Worm (Caenorhabditis elegans) whole organism, mixed stage, embryonic: ENCODE data around the gene F41G3.19.
"Not testable (repeated sequence)": the region's sequence is repeated elsewhere in the genome, so short reads cannot be mapped to it uniquely, and the experiment has no call there.

Source experiments
- ceh-43 ChIP-seq: fragments of 200-800 bp; sonication (Bioruptor generic); optimal IDR thresholded peaks from 2 replicates; lab custom pipeline; 2018; ENCODE audit warnings: mild to moderate bottlenecking, missing genetic modification characterization, moderate library complexity, missing compliant biosample characterization
- ces-1 ChIP-seq: fragments of 150-350 bp; optimal IDR thresholded peaks from 2 replicates; lab custom pipeline; 2014; ENCODE audit warnings: missing biosample characterization, missing genetic modification reagents, missing genetic modification characterization
- elt-3 ChIP-seq: fragments of 150-350 bp; optimal IDR thresholded peaks from 2 replicates; lab custom pipeline; 2014; ENCODE audit warnings: missing biosample characterization, missing genetic modification characterization
- flh-1 ChIP-seq: fragments of 200-800 bp; sonication (Bioruptor generic); optimal IDR thresholded peaks from 2 replicates; lab custom pipeline; 2018; ENCODE audit warnings: mild to moderate bottlenecking, missing genetic modification characterization, moderate library complexity, missing compliant biosample characterization
- lin-13 ChIP-seq: fragments of 150-350 bp; optimal IDR thresholded peaks from 2 replicates; lab custom pipeline; 2014; ENCODE audit warnings: missing biosample characterization, missing genetic modification characterization
- lsy-2 ChIP-seq: fragments of 150-350 bp; optimal IDR thresholded peaks from 2 replicates; lab custom pipeline; 2014; ENCODE audit warnings: missing biosample characterization, missing genetic modification characterization
- snpc-4 ChIP-seq: fragments of 150-350 bp; optimal IDR thresholded peaks from 2 replicates; lab custom pipeline; 2014; ENCODE audit warnings: missing biosample characterization, missing genetic modification characterization
- tbx-8 ChIP-seq: fragments of 200-800 bp; sonication (Bioruptor generic); optimal IDR thresholded peaks from 2 replicates; lab custom pipeline; 2018; ENCODE audit warnings: mild to moderate bottlenecking, missing genetic modification characterization, moderate library complexity, missing compliant biosample characterization
- unc-120 ChIP-seq: sonication (generic microtip); optimal IDR thresholded peaks from 2 replicates; lab custom pipeline; 2017; ENCODE audit warnings: missing genetic modification characterization, missing compliant biosample characterization; ENCODE audit not compliant: poor library complexity, severe bottlenecking
- unc-62 ChIP-seq: fragments of 150-350 bp; optimal IDR thresholded peaks from 2 replicates; lab custom pipeline; 2014; ENCODE audit warnings: missing biosample characterization, missing genetic modification reagents, missing genetic modification characterization

DNA sequence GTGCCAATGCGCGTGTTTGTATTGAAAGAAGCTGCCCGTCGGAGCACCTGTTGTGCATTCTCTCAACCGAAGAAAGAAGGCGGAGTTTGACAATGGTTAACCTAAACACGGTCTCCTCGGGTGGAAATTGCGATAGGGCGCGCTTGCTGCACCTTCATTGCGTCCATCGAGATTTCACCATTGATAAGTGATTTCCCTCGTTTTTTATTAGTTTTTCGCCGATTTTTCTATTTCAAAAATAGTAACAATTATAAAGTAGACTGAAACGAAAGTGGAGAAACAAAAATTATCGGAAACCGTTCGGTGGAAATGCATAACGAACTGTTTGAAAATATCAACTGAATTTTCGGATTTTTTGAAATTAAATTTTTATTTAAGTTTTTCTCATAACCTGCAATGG is 23.1 kb upstream of the F41G3.19 start, which contains the start of gene agr-1:
- not testable (repeated sequence) for TF ChIP-seq lin-13 (tag; lab: Kevin White, UChicago); unc-62 (GFP tag; lab: Kevin White, UChicago); ces-1 (GFP tag; lab: Kevin White, UChicago); snpc-4 (tag; lab: Kevin White, UChicago); elt-3; flh-1 (GFP tag; lab: Kevin White, UChicago); tbx-8 (GFP tag; lab: Kevin White, UChicago); lsy-2 (tag; lab: Kevin White, UChicago); ceh-43 (GFP tag; lab: Kevin White, UChicago); unc-120 (tag; lab: Kevin White, UChicago)
